Fruit fly (Drosophila melanogaster): Measurements from ENCODE around the gene Tango6.

Tango6 gene

DNA sequence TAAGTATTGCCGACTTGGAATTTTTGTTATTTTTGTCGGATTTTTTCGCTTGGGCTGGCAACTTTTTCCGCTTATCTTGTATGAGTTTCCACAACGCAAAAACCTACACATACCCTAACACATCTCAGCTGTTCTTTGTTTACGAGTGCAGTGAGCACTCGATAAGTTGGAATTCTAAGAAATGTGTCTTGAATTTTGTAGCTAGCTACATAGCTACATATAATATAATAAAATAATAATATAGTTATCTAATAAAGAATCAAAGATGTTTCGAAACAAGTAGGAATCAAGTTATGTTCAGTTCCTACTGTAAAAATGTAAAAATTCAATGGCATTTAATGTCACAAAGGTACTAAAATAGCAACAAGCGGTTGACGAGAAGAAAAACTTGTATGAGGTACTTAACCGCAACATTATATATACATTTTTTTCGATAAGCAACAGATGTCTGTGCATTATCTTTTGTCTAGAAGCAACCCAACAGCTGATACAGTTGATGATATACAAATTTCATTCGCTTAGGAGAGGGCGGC, 11.6 kb upstream of the Tango6 start, which contains the start of gene Bhmt:
Bhmt (minus strand) TSS at position 170 of the 533 bp plus-strand sequence.
- TF ChIP-seq twi (tag; optimal IDR thresholded peaks at IDR 0.05) (peak; percentile 28), tin (GFP tag; optimal IDR thresholded peaks at IDR 0.05) (peak; percentile 35), CG10366 (GFP tag; IDR thresholded peaks at IDR 0.05) (0 out of 2 replicates have a peak, but pooled peaks have one; percentile 47), Spps (tag; optimal IDR thresholded peaks at IDR 0.05) (no peak), CG11085 (GFP tag; IDR thresholded peaks at IDR 0.05) (peak; percentile 55; the same call in 1 of the 2 replicates), zen (tag; optimal IDR thresholded peaks at IDR 0.05) (peak; percentile 10), CG3838 (GFP tag; optimal IDR thresholded peaks at IDR 0.05) (no peak), CG1602 (GFP tag; optimal IDR thresholded peaks at IDR 0.05) (peak; percentile 20), tx (GFP tag; optimal IDR thresholded peaks at IDR 0.05) (no peak), CG15696 (tag; optimal IDR thresholded peaks at IDR 0.05) (peak; percentile 32), CG4730 (GFP tag; IDR thresholded peaks at IDR 0.05) (peak; percentile 42; the same call in 1 of the 2 replicates), CG8359 (GFP tag; optimal IDR thresholded peaks at IDR 0.05; ENCODE audit: borderline replicate concordance) (no peak), HLH54F (GFP tag; optimal IDR thresholded peaks at IDR 0.05) (no peak), B-H2 (GFP tag; optimal IDR thresholded peaks at IDR 0.05) (peak; percentile 46), CG12299 (tag; optimal IDR thresholded peaks at IDR 0.05) (peak; percentile 47), Oli (tag; optimal IDR thresholded peaks at IDR 0.05) (peak; percentile 68), NfI (GFP tag; optimal IDR thresholded peaks at IDR 0.05) (peak; percentile 70), Nf-YB (GFP tag; optimal IDR thresholded peaks at IDR 0.05) (peak; percentile 40), ttk (GFP tag; IDR thresholded peaks at IDR 0.05) (no peak), Lhr (GFP tag; optimal IDR thresholded peaks at IDR 0.05) (no peak), pzg (GFP tag; optimal IDR thresholded peaks at IDR 0.05) (peak; percentile 4), sc (optimal IDR thresholded peaks at IDR 0.05) (no peak), sc (GFP tag; optimal IDR thresholded peaks at IDR 0.05) (no peak), CG6254 (GFP tag; optimal IDR thresholded peaks at IDR 0.05) (peak; percentile 15), lbe (GFP tag; optimal IDR thresholded peaks at IDR 0.05) (peak; percentile 88), caup (GFP tag; optimal IDR thresholded peaks at IDR 0.05; ENCODE audit: severe bottlenecking) (peak; percentile 69), Ets97D (GFP tag; optimal IDR thresholded peaks at IDR 0.05) (no peak), da (GFP tag; optimal IDR thresholded peaks at IDR 0.05) (no peak), bowl (GFP tag; IDR thresholded peaks at IDR 0.05) (peak; percentile 50; the same call in 1 of the 2 replicates), CG30403 (GFP tag; optimal IDR thresholded peaks at IDR 0.05) (peak; percentile 47), CG32767 (GFP tag; IDR thresholded peaks at IDR 0.05) (0 out of 2 replicates have a peak, but pooled peaks have one; percentile 46), CG2202 (tag; optimal IDR thresholded peaks at IDR 0.05) (no peak), CG15073 (GFP tag; optimal IDR thresholded peaks at IDR 0.05) (no peak), CkIIα-i1 (GFP tag; IDR thresholded peaks at IDR 0.05) (no peak), C15 (GFP tag; IDR thresholded peaks at IDR 0.05) (0 out of 3 replicates have a peak, but pooled peaks have one; percentile 48), lab (GFP tag; optimal IDR thresholded peaks at IDR 0.05) (peak; percentile 89), ems (GFP tag; optimal IDR thresholded peaks at IDR 0.05) (no peak), Mad (GFP tag; optimal IDR thresholded peaks at IDR 0.05) (no peak), gce (GFP tag; IDR thresholded peaks at IDR 0.05) (peak; percentile 13; the same call in 1 of the 3 replicates), CG6654 (GFP tag; optimal IDR thresholded peaks at IDR 0.05) (no peak), CG8388 (GFP tag; optimal IDR thresholded peaks at IDR 0.05) (peak; percentile 33), zf30C (GFP tag; optimal IDR thresholded peaks at IDR 0.05) (no peak), CG1603 (tag; optimal IDR thresholded peaks at IDR 0.05) (no peak), CG11695 (GFP tag; IDR thresholded peaks at IDR 0.05) (peak; percentile 74; the same call in 2 of the 3 replicates), Fer3 (tag; optimal IDR thresholded peaks at IDR 0.05) (peak; percentile 85), sima (GFP tag; optimal IDR thresholded peaks at IDR 0.05) (no peak), ssp (GFP tag; IDR thresholded peaks at IDR 0.05) (no peak), Hr78 (GFP tag; optimal IDR thresholded peaks at IDR 0.05) (no peak), zen2 (GFP tag; IDR thresholded peaks at IDR 0.05; ENCODE audit: partially characterized antibody) (no peak), nerfin-2 (GFP tag; IDR thresholded peaks at IDR 0.05; ENCODE audit: partially characterized antibody) (no peak)
